Worm (Caenorhabditis elegans): ENCODE data around the gene Y75B8A.63.

DNA sequence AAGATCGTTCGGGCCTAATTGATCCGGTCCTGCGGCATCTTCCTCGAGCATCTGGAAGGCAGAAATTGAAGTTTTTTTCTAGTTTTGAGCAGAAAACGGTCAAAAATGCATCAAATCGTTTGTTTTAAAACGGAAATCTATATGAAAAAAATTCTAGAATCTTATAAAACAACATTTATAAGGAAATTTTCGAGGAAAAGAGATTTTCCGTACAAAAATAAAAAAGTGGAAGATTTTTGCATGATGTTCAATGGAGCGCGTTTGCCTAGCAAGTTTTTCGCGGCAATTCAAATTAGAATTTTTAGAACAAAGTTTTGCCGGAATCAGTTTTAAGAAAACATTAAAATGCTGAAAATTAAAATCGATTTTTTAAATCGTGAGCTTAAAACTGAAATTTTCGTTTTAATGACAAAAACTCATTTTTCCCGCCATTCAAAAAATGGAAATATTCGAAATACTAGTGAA lies 49.5 kb downstream of the Y75B8A.63 start, which contains the start of gene pph-4.2:
- no peak for TF ChIP-seq pha-4 (tag; optimal IDR thresholded peaks at IDR 0.05)
- TF ChIP-seq sox-4 (tag; optimal IDR thresholded peaks at IDR 0.05) = no peak
- no peak for TF ChIP-seq ceh-45 (GFP tag; IDR thresholded peaks at IDR 0.05)
- TF ChIP-seq F13H6.1 (tag; optimal IDR thresholded peaks at IDR 0.05) = no peak
- TF ChIP-seq K09A11.1 (tag; optimal IDR thresholded peaks at IDR 0.05; ENCODE audit: insufficient read depth) = no peak
- TF ChIP-seq ceh-24 (tag; optimal IDR thresholded peaks at IDR 0.05) = no peak
- no peak for TF ChIP-seq ztf-16 (tag; optimal IDR thresholded peaks at IDR 0.05)
- no peak for TF ChIP-seq gmeb-2 (tag; optimal IDR thresholded peaks at IDR 0.05)
- TF ChIP-seq ceh-18 (tag; optimal IDR thresholded peaks at IDR 0.05) = no peak
- no peak for TF ChIP-seq ceh-48 (tag; optimal IDR thresholded peaks at IDR 0.05)

Measured in whole organism, late embryonic.